Fruit fly (Drosophila melanogaster) whole organism, pupa: ENCODE results near the gene Cad88C.

Experiments used
- CG13204 ChIP-seq: fragments of 200-800 bp; sonication (Bioruptor generic); optimal IDR thresholded peaks from 2 replicates; lab custom pipeline; 2018; ENCODE audit warnings: missing biosample characterization, mild to moderate bottlenecking, missing genetic modification characterization, moderate library complexity
- CG17806 ChIP-seq: fragments of 200-800 bp; sonication (Bioruptor generic); optimal IDR thresholded peaks from 2 replicates; lab custom pipeline; 2018; ENCODE audit warnings: missing biosample characterization, mild to moderate bottlenecking, missing genetic modification characterization, moderate library complexity
- D1 ChIP-seq: fragments of 200-800 bp; sonication (Bioruptor generic); optimal IDR thresholded peaks from 2 replicates; lab custom pipeline; 2018; ENCODE audit warnings: missing biosample characterization, mild to moderate bottlenecking, missing genetic modification characterization, moderate library complexity
- Snoo ChIP-seq: fragments of 200-800 bp; sonication (Bioruptor generic); optimal IDR thresholded peaks from 3 replicates; lab custom pipeline; 2017; ENCODE audit warnings: missing biosample characterization, mild to moderate bottlenecking, missing genetic modification characterization, inconsistent platforms

- no peak for TF ChIP-seq Snoo (tag; lab: Kevin White, UChicago)
- TF ChIP-seq CG17806: no peak
- no peak for TF ChIP-seq D1 (tag; lab: Kevin White, UChicago)
- no peak for TF ChIP-seq CG13204 (GFP tag; lab: Kevin White, UChicago)
Measured at dm6 chr3R:14679381-14680111, 49.3 kb downstream of the Cad88C start.
